Fruit fly (Drosophila melanogaster): Measurements from ENCODE around the gene spz3.

The spz3 gene

DNA sequence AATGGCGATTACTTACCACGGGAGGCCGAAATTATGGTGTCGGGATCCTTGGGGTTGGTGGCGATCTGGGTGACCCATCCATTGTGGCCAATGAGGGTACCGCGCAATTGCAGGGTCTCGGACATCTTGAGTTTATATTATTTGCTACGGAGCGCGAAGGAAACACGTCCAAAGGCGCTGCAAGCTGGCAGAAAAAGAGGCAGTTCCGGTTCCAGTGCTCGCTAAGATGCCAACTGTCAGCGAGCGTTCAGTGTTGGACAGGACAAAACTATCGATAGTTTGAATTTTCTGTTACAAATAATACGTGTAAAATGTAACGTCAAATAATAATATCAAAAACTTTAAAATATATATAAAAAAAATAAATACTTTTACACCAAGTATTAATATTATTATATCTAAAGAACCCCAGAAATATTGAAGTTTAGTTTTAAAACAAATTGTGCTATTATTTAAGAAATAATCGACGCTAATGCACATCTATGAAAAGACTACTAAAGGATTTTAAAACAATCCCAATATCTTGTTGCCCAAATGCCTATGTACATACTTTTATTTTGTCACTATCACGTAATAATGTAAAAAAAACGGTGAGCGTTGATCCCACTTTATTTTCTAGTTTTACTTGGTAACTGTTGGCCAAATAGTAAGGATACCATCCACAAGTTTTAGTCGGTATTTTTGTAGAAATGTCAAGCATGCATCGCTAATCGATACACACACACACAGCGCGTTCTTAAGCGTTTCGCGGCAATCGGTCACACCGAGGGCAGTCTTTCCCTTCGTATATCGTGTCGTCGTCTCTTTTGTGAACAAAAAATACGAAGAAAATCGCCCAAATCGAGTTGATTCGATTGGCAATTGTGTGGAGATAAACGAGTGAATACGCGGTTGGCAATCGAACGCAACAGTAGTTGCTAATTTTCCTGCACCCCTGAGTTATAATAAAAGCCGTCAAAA lies 52.0 kb downstream of the spz3 start, which contains the start of the genes Rack1 and mts:
Gene Rack1, minus strand, starts transcription at position 271 of the 960 bp plus-strand sequence.
Gene mts, plus strand, starts transcription at position 606 of the 960 bp plus-strand sequence.
- TF ChIP-seq CG7101 (tag; optimal IDR thresholded peaks at IDR 0.05) (peak; percentile 94), CG1620 (GFP tag; optimal IDR thresholded peaks at IDR 0.05) (peak; percentile 88), CG12768 (GFP tag; optimal IDR thresholded peaks at IDR 0.05) (peak; percentile 93), CG5204 (GFP tag; optimal IDR thresholded peaks at IDR 0.05) (no peak), cic (GFP tag; optimal IDR thresholded peaks at IDR 0.05) (peak; percentile 48), CG11617 (GFP tag; optimal IDR thresholded peaks at IDR 0.05) (peak; percentile 92), Mnt (GFP tag; optimal IDR thresholded peaks at IDR 0.05) (peak; percentile 94), CG7045 (GFP tag; optimal IDR thresholded peaks at IDR 0.05) (peak; percentile 87), bab1 (GFP tag; optimal IDR thresholded peaks at IDR 0.05) (peak; percentile 74), tj (GFP tag; optimal IDR thresholded peaks at IDR 0.05) (peak; percentile 82), kay (GFP tag; ENCODE audit: borderline replicate concordance) (peak; percentile 84), CG14711 (tag; optimal IDR thresholded peaks at IDR 0.05) (peak; percentile 75), Crg-1 (GFP tag; optimal IDR thresholded peaks at IDR 0.05) (peak; percentile 96), CG33017 (tag; optimal IDR thresholded peaks at IDR 0.05) (peak; percentile 85), pad (GFP tag; optimal IDR thresholded peaks at IDR 0.05) (peak; percentile 82), Clk (GFP tag; optimal IDR thresholded peaks at IDR 0.05) (peak; percentile 84), toe (GFP tag; optimal IDR thresholded peaks at IDR 0.05) (peak; percentile 80), cnc (optimal IDR thresholded peaks at IDR 0.05) (no peak), Hr96 (GFP tag; optimal IDR thresholded peaks at IDR 0.05) (peak; percentile 85), ovo (GFP tag; optimal IDR thresholded peaks at IDR 0.05) (peak; percentile 94)

Measured in whole organism, adult.